Fruit fly (Drosophila melanogaster) whole organism, embryonic: ENCODE measurements around the gene Apoltp.

Experiments used
- Bdp1 ChIP-seq: fragments of 200-800 bp; sonication (Bioruptor generic); optimal IDR thresholded peaks from 3 replicates; lab custom pipeline; 2016; ENCODE audit warnings: missing biosample characterization, missing genetic modification characterization
- CG8359 ChIP-seq: fragments of 200-800 bp; sonication (Bioruptor generic); optimal IDR thresholded peaks from 2 replicates; lab custom pipeline; 2017; ENCODE audit warnings: missing biosample characterization, mild to moderate bottlenecking, missing genetic modification characterization, borderline replicate concordance
- HLH4C ChIP-seq: fragments of 200-800 bp; sonication (Bioruptor generic); IDR thresholded peaks from 3 replicates; pipeline ENCODE4 v1.3.6; 2022; ENCODE audit warnings: missing biosample characterization, missing genetic modification characterization; ENCODE audit not compliant: partially characterized antibody
- Hr39 ChIP-seq: fragments of >200 bp; optimal IDR thresholded peaks from 2 replicates; lab custom pipeline; 2017
- trem ChIP-seq: fragments of 200-800 bp; optimal IDR thresholded peaks from 3 replicates; lab custom pipeline; 2019; ENCODE audit warnings: missing biosample characterization, mild to moderate bottlenecking, missing genetic modification characterization, moderate library complexity

- TF ChIP-seq trem (no peak), HLH4C (GFP tag; lab: Robert Waterston, UW) (no peak), Bdp1 (GFP tag; lab: Kevin White, UChicago) (no peak), Hr39 (lab: Kevin White, UChicago) (no peak), CG8359 (GFP tag; lab: Kevin White, UChicago) (no peak)
These were observed 8.8 kb upstream of the Apoltp start, which contains the start of gene CG31882 for dm6 chr2L:9625185-9625584.
